Worm (Caenorhabditis elegans): ENCODE measurements around the gene F20E11.18.

ce11 chrV:17429262-17429661, 7.1 kb downstream of the F20E11.18 start:
- TF ChIP-seq mab-5 (tag; optimal IDR thresholded peaks at IDR 0.05) (no peak), ztf-11 (tag; optimal IDR thresholded peaks at IDR 0.05) (no peak)

Measured in whole organism, mixed stage, embryonic.